Fruit fly (Drosophila melanogaster): ENCODE results near the gene CG33308.

The CG33308 gene

DNA sequence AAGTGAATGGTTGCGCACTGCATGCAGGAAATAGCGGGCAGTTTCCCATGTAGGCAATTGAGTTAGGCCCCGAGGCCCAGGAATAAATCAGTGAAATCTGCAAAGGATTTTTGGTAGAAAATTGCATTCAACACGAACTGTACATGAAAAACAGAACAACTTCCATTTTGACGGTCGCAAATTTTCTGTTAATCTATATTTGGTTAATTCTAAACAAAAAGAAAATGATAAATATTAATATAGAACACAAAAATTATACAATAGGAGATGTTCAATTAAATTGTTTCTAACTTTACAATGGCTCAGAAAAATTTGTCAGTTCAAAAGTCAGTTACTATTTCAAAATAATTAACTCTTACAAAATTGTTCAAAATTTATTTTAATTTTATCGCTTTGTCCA is at the start of gene CG33308:
Gene CG33308 (plus strand): TSS at position 301 of the 400 bp plus-strand sequence.
- TF ChIP-seq ttk (optimal IDR thresholded peaks at IDR 0.05), result no peak
- TF ChIP-seq insv (optimal IDR thresholded peaks at IDR 0.05), result no peak
- no peak for TF ChIP-seq h (optimal IDR thresholded peaks at IDR 0.05)
- no peak for TF ChIP-seq Sin3A (optimal IDR thresholded peaks at IDR 0.05)
- TF ChIP-seq Myc (optimal IDR thresholded peaks at IDR 0.05), result no peak
- TF ChIP-seq psq (optimal IDR thresholded peaks at IDR 0.05), result no peak

dm6 chr2L:14760467-14760866 is 41.7 kb upstream of the CG33308 start, which contains the start of gene CG4691:
TSS of gene CG4691 (plus strand) at chr2L:14760767.
- no peak for TF ChIP-seq h (optimal IDR thresholded peaks at IDR 0.05)
- TF ChIP-seq insv (optimal IDR thresholded peaks at IDR 0.05), result no peak
- TF ChIP-seq ttk (optimal IDR thresholded peaks at IDR 0.05), result no peak
- TF ChIP-seq Myc (optimal IDR thresholded peaks at IDR 0.05), result no peak
- no peak for TF ChIP-seq Sin3A (optimal IDR thresholded peaks at IDR 0.05)
- no peak for TF ChIP-seq psq (optimal IDR thresholded peaks at IDR 0.05)

dm6 chr2L:14762465-14762864 is 39.7 kb upstream of the CG33308 start, which contains the start of gene CSN1a:
TSS of gene CSN1a (plus strand) at chr2L:14762765.
- TF ChIP-seq h (optimal IDR thresholded peaks at IDR 0.05), result no peak
- no peak for TF ChIP-seq insv (optimal IDR thresholded peaks at IDR 0.05)
- no peak for TF ChIP-seq Myc (optimal IDR thresholded peaks at IDR 0.05)
- no peak for TF ChIP-seq Sin3A (optimal IDR thresholded peaks at IDR 0.05)
- no peak for TF ChIP-seq psq (optimal IDR thresholded peaks at IDR 0.05)
- TF ChIP-seq ttk (optimal IDR thresholded peaks at IDR 0.05), result no peak

dm6 chr2L:14765608-14766007 is 36.5 kb upstream of the CG33308 start, which contains the start of gene CG4701:
TSS of gene CG4701 (plus strand) at chr2L:14765908.
- no peak for TF ChIP-seq Sin3A (optimal IDR thresholded peaks at IDR 0.05)
- no peak for TF ChIP-seq h (optimal IDR thresholded peaks at IDR 0.05)
- TF ChIP-seq psq (optimal IDR thresholded peaks at IDR 0.05), result no peak
- TF ChIP-seq insv (optimal IDR thresholded peaks at IDR 0.05), result no peak
- no peak for TF ChIP-seq ttk (optimal IDR thresholded peaks at IDR 0.05)
- no peak for TF ChIP-seq Myc (optimal IDR thresholded peaks at IDR 0.05)

DNA sequence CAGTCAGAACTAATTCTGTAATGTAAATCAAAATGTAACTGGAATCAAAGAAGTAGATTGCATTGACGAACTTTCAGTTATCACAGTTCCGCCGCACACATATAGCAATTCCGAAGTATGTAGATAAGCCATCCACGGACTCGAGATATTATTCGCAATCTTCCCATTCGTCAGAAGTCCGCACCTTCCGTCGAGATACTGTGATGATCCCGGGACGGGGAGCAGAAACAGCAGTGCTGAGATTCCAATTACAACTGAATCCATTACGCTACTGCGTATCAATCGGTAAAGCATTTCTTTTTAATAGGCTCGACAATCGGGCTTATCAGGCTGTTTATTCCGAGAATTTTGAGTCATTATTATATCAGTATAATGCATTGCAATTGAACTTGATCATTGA is 27.4 kb upstream of the CG33308 start, which contains the start of gene CG4650:
Gene CG4650 (minus strand): TSS at position 269 of the 400 bp plus-strand sequence.
- TF ChIP-seq insv (optimal IDR thresholded peaks at IDR 0.05), result no peak
- TF ChIP-seq ttk (optimal IDR thresholded peaks at IDR 0.05), result no peak
- no peak for TF ChIP-seq h (optimal IDR thresholded peaks at IDR 0.05)
- TF ChIP-seq Myc (optimal IDR thresholded peaks at IDR 0.05), result no peak
- TF ChIP-seq Sin3A (optimal IDR thresholded peaks at IDR 0.05), result no peak
- TF ChIP-seq psq (optimal IDR thresholded peaks at IDR 0.05), result no peak

- TF ChIP-seq ttk (optimal IDR thresholded peaks at IDR 0.05) (no peak), psq (optimal IDR thresholded peaks at IDR 0.05) (no peak), h (optimal IDR thresholded peaks at IDR 0.05) (no peak), insv (optimal IDR thresholded peaks at IDR 0.05) (no peak), Myc (optimal IDR thresholded peaks at IDR 0.05) (no peak), Sin3A (optimal IDR thresholded peaks at IDR 0.05) (no peak)
These were observed 17.6 kb upstream of the CG33308 start, which contains the start of gene CG18636 for dm6 chr2L:14784498-14784897. TSS of gene CG18636 (minus strand) at chr2L:14784598.

- TF ChIP-seq ttk (optimal IDR thresholded peaks at IDR 0.05) (no peak), Myc (optimal IDR thresholded peaks at IDR 0.05) (no peak), insv (optimal IDR thresholded peaks at IDR 0.05) (no peak), h (optimal IDR thresholded peaks at IDR 0.05) (no peak), Sin3A (optimal IDR thresholded peaks at IDR 0.05) (no peak), psq (optimal IDR thresholded peaks at IDR 0.05) (no peak)
These were observed 5.6 kb upstream of the CG33308 start, which contains the start of gene CG18420 for dm6 chr2L:14796542-14796941. TSS of gene CG18420 (minus strand) at chr2L:14796642.

DNA sequence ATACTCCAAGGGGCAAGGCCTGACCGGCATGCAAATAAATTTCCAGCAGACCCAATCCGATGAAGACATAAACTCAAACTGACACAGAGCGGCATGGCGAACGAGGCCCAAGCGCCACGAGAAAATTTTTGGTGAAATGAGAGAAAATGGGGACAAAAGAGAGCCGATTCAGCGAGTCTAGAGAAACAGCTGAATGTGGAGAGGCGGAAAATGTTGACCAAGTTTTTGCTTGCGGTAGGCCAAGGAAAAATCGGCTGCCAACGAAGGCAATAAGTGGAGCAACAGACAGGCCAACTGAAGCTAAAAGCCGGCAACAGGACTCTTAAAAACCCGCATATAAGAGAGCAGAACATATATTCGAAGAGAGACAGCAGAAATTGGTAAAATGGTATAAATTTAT is 4.6 kb upstream of the CG33308 start:
- TF ChIP-seq Myc (optimal IDR thresholded peaks at IDR 0.05) (no peak), ttk (optimal IDR thresholded peaks at IDR 0.05) (no peak), insv (optimal IDR thresholded peaks at IDR 0.05) (no peak), h (optimal IDR thresholded peaks at IDR 0.05) (no peak), Sin3A (optimal IDR thresholded peaks at IDR 0.05) (no peak), psq (optimal IDR thresholded peaks at IDR 0.05) (no peak)

DNA sequence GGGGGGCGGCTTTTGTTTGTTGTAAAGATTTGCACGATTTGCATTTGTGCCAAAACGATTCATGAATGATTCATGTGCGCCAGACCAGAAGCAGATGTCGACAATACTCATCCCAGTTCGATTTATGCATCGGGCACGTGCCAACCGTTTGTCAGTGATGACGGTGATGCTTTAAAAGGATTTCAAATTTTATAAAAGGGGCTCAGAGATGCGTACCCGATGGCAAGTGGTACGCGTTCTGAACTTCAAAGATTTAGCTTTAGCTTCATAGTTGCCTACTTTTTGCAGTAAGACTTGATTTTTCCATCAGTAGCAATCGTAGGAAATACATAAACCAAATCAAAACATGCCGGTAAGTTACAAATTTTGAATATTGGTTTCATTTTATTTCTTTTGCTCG is 8.3 kb downstream of the CG33308 start, which contains the start of gene CG33309:
Gene CG33309 (plus strand): TSS at position 301 of the 400 bp plus-strand sequence.
- TF ChIP-seq h (optimal IDR thresholded peaks at IDR 0.05), result no peak
- TF ChIP-seq ttk (optimal IDR thresholded peaks at IDR 0.05), result no peak
- TF ChIP-seq Sin3A (optimal IDR thresholded peaks at IDR 0.05), result no peak
- no peak for TF ChIP-seq insv (optimal IDR thresholded peaks at IDR 0.05)
- no peak for TF ChIP-seq Myc (optimal IDR thresholded peaks at IDR 0.05)
- no peak for TF ChIP-seq psq (optimal IDR thresholded peaks at IDR 0.05)

- TF ChIP-seq Myc (optimal IDR thresholded peaks at IDR 0.05) (no peak), psq (optimal IDR thresholded peaks at IDR 0.05) (no peak), h (optimal IDR thresholded peaks at IDR 0.05) (no peak), ttk (optimal IDR thresholded peaks at IDR 0.05) (no peak)
These were observed 39.9 kb downstream of the CG33308 start, which contains the start of gene CG42682 for dm6 chr2L:14842058-14842457. TSS of gene CG42682 (plus strand) at chr2L:14842358.

- TF ChIP-seq Myc (optimal IDR thresholded peaks at IDR 0.05) (no peak), Sin3A (optimal IDR thresholded peaks at IDR 0.05) (no peak), h (optimal IDR thresholded peaks at IDR 0.05) (no peak), psq (optimal IDR thresholded peaks at IDR 0.05) (no peak), ttk (optimal IDR thresholded peaks at IDR 0.05) (no peak), insv (optimal IDR thresholded peaks at IDR 0.05) (no peak)
These were observed 49.5 kb downstream of the CG33308 start, which contains the start of gene CG15279 for dm6 chr2L:14851678-14852077. TSS of gene CG15279 (minus strand) at chr2L:14851749.
